Fruit fly (Drosophila melanogaster) whole organism, adult: ENCODE measurements around the gene CG17261.

Source experiments
- CG12768 ChIP-seq: fragments of 200-800 bp; sonication (Bioruptor generic); optimal IDR thresholded peaks from 2 replicates; lab custom pipeline; 2017; ENCODE audit warnings: missing biosample characterization, missing genetic modification characterization, mild to moderate bottlenecking, moderate library complexity, missing genetic modification reagents
- CG14711 ChIP-seq: fragments of 200-800 bp; sonication (Bioruptor generic); optimal IDR thresholded peaks from 2 replicates; lab custom pipeline; 2018; ENCODE audit warnings: missing biosample characterization, mild to moderate bottlenecking, missing genetic modification characterization, moderate library complexity
- CG1620 ChIP-seq: fragments of 200-800 bp; sonication (Bioruptor generic); optimal IDR thresholded peaks from 2 replicates; lab custom pipeline; 2016; ENCODE audit warnings: missing biosample characterization, missing genetic modification characterization
- CG7045 ChIP-seq: fragments of 200-800 bp; sonication (Bioruptor generic); optimal IDR thresholded peaks from 2 replicates; lab custom pipeline; 2017; ENCODE audit warnings: missing biosample characterization, mild to moderate bottlenecking, missing genetic modification characterization
- Hr96 ChIP-seq: fragments of 200-800 bp; sonication (Bioruptor generic); optimal IDR thresholded peaks from 2 replicates; lab custom pipeline; 2016; ENCODE audit warnings: missing biosample characterization, missing genetic modification characterization
- Mnt ChIP-seq: fragments of 200-800 bp; sonication (Bioruptor generic); optimal IDR thresholded peaks from 2 replicates; lab custom pipeline; 2016; ENCODE audit warnings: missing biosample characterization, mild to moderate bottlenecking, missing genetic modification characterization
- cic ChIP-seq: fragments of 200-800 bp; sonication (Bioruptor generic); optimal IDR thresholded peaks from 2 replicates; lab custom pipeline; 2017; ENCODE audit warnings: missing biosample characterization, mild to moderate bottlenecking, missing genetic modification characterization, moderate library complexity
- ovo ChIP-seq: fragments of 200-800 bp; sonication (Bioruptor generic); optimal IDR thresholded peaks from 2 replicates; lab custom pipeline; 2016; ENCODE audit warnings: missing biosample characterization, missing genetic modification characterization
- toe ChIP-seq: fragments of 200-800 bp; sonication (Bioruptor generic); optimal IDR thresholded peaks from 2 replicates; lab custom pipeline; 2016; ENCODE audit warnings: missing biosample characterization, missing genetic modification characterization

DNA sequence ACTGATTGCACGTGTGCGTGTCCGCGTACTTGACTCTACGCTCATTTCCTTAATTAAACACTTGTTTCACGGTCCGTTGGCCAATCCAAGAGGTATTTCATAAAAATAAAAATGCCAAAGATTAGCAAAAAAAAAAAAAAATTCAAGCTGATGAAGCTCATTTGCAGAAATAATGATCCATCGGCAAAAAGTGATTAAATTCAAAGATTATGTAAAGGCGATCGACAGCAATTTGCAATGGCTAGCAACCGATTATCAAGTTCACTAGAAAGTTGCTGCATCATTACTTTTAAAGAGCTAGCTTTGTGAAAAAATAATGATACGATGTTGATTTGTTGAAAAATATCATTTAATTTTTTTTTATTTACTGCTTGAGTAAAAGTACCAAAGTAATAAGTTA, 32.9 kb upstream of the CG17261 start:
- TF ChIP-seq Hr96 (no peak), CG12768 (GFP tag; lab: Kevin White, UChicago) (no peak), CG1620 (GFP tag; lab: Kevin White, UChicago) (no peak), Mnt (GFP tag; lab: Kevin White, UChicago) (no peak), CG14711 (tag; lab: Kevin White, UChicago) (no peak), toe (GFP tag; lab: Kevin White, UChicago) (no peak), CG7045 (no peak), ovo (GFP tag; lab: Kevin White, UChicago) (no peak), cic (GFP tag; lab: Kevin White, UChicago) (no peak)
